Fruit fly (Drosophila melanogaster) whole organism, prepupa: ENCODE results near the gene CG12728.

ENCODE experiments used
- Blimp-1 ChIP-seq: fragments of 200-800 bp; sonication (Bioruptor generic); optimal IDR thresholded peaks from 3 replicates; lab custom pipeline; 2017; ENCODE audit warnings: missing biosample characterization, missing genetic modification characterization, mild to moderate bottlenecking, moderate library complexity, missing genetic modification reagents
- CG10631 ChIP-seq: fragments of 200-800 bp; sonication (Bioruptor generic); optimal IDR thresholded peaks from 2 replicates; lab custom pipeline; 2016; ENCODE audit warnings: missing biosample characterization, missing genetic modification characterization
- CG10669 ChIP-seq: fragments of 200-800 bp; sonication (Bioruptor generic); optimal IDR thresholded peaks from 3 replicates; lab custom pipeline; 2018; ENCODE audit warnings: missing biosample characterization, mild to moderate bottlenecking, missing genetic modification characterization, moderate library complexity
- CG11762 ChIP-seq: fragments of 200-800 bp; sonication (Bioruptor generic); optimal IDR thresholded peaks from 3 replicates; lab custom pipeline; 2016; ENCODE audit warnings: missing biosample characterization, missing genetic modification characterization; ENCODE audit not compliant: insufficient read depth
- CG15336 ChIP-seq: fragments of 200-800 bp; sonication (Bioruptor generic); IDR thresholded peaks from 2 replicates; pipeline ENCODE4 v1.3.6; 2022; ENCODE audit warnings: missing biosample characterization, missing genetic modification characterization
- CG1621 ChIP-seq: fragments of 200-800 bp; sonication (Bioruptor generic); optimal IDR thresholded peaks from 3 replicates; lab custom pipeline; 2018; ENCODE audit warnings: missing biosample characterization, mild to moderate bottlenecking, missing genetic modification characterization
- CG3032 ChIP-seq: fragments of 200-800 bp; optimal IDR thresholded peaks from 2 replicates; lab custom pipeline; 2019; ENCODE audit warnings: missing biosample characterization, mild to moderate bottlenecking, missing genetic modification characterization, moderate library complexity
- CG32006 ChIP-seq: fragments of 200-800 bp; sonication (Bioruptor generic); optimal IDR thresholded peaks from 3 replicates; lab custom pipeline; 2017; ENCODE audit warnings: missing biosample characterization, mild to moderate bottlenecking, missing genetic modification characterization
- CG34406 ChIP-seq: fragments of 200-800 bp; sonication (Bioruptor generic); optimal IDR thresholded peaks from 3 replicates; lab custom pipeline; 2016; ENCODE audit warnings: missing biosample characterization, missing genetic modification characterization
- CG6163 ChIP-seq: fragments of 200-800 bp; sonication (Bioruptor generic); IDR thresholded peaks from 3 replicates; pipeline ENCODE4 v1.3.6; 2022; ENCODE audit warnings: missing biosample characterization, missing genetic modification characterization
- CG6276 ChIP-seq: fragments of 200-800 bp; sonication (Bioruptor generic); optimal IDR thresholded peaks from 2 replicates; lab custom pipeline; 2017; ENCODE audit warnings: missing biosample characterization, mild to moderate bottlenecking, missing genetic modification characterization
- CG6792 ChIP-seq: fragments of 200-800 bp; sonication (Bioruptor generic); optimal IDR thresholded peaks from 3 replicates; lab custom pipeline; 2016; ENCODE audit warnings: missing biosample characterization, missing genetic modification characterization
- CG6808 ChIP-seq: fragments of 200-800 bp; sonication (Bioruptor generic); optimal IDR thresholded peaks from 3 replicates; lab custom pipeline; 2017; ENCODE audit warnings: missing biosample characterization, missing genetic modification characterization, mild to moderate bottlenecking, moderate library complexity, missing genetic modification reagents
- CG6854 ChIP-seq: fragments of 200-800 bp; sonication (Bioruptor generic); optimal IDR thresholded peaks from 2 replicates; lab custom pipeline; 2017; ENCODE audit warnings: missing biosample characterization, mild to moderate bottlenecking, missing genetic modification characterization
- CG7368 ChIP-seq: fragments of 200-800 bp; sonication (Bioruptor generic); optimal IDR thresholded peaks from 3 replicates; lab custom pipeline; 2016; ENCODE audit warnings: missing biosample characterization, missing genetic modification characterization
- CG8119 ChIP-seq: fragments of 200-800 bp; sonication (Bioruptor generic); IDR thresholded peaks from 3 replicates; pipeline ENCODE4 v1.3.6; 2022; ENCODE audit warnings: missing biosample characterization, missing genetic modification characterization
- CG9139 ChIP-seq: fragments of 200-800 bp; sonication (Bioruptor generic); optimal IDR thresholded peaks from 3 replicates; lab custom pipeline; 2017; ENCODE audit warnings: missing biosample characterization, mild to moderate bottlenecking, missing genetic modification characterization
- Eip75B ChIP-seq: fragments of 200-800 bp; sonication (Bioruptor generic); optimal IDR thresholded peaks from 3 replicates; lab custom pipeline; 2016; ENCODE audit warnings: missing biosample characterization, missing genetic modification characterization
- Eip78C ChIP-seq: fragments of 200-800 bp; sonication (Bioruptor generic); peaks from one replicate; lab custom pipeline; 2016; ENCODE audit warnings: missing biosample characterization, missing genetic modification characterization
- Ets21C ChIP-seq: fragments of 200-800 bp; sonication (Bioruptor generic); optimal IDR thresholded peaks from 3 replicates; lab custom pipeline; 2016; ENCODE audit warnings: missing biosample characterization, missing genetic modification characterization
- Ets96B ChIP-seq: fragments of 200-800 bp; optimal IDR thresholded peaks from 2 replicates; lab custom pipeline; 2019; ENCODE audit warnings: missing biosample characterization, mild to moderate bottlenecking, missing genetic modification characterization, moderate library complexity
- Gug ChIP-seq: fragments of 200-800 bp; sonication (Bioruptor generic); IDR thresholded peaks from 2 replicates; pipeline ENCODE4 v1.3.6; 2022; ENCODE audit warnings: missing biosample characterization, missing genetic modification characterization
- Hr39 ChIP-seq: fragments of 200-800 bp; sonication (Bioruptor generic); optimal IDR thresholded peaks from 2 replicates; lab custom pipeline; 2016; ENCODE audit warnings: missing biosample characterization, missing genetic modification characterization
- Lpt ChIP-seq: fragments of 200-800 bp; sonication (Bioruptor generic); optimal IDR thresholded peaks from 3 replicates; lab custom pipeline; 2016; ENCODE audit warnings: missing biosample characterization, missing genetic modification characterization
- OdsH ChIP-seq: fragments of 200-800 bp; sonication (Bioruptor generic); optimal IDR thresholded peaks from 3 replicates; lab custom pipeline; 2016; ENCODE audit warnings: missing biosample characterization, missing genetic modification characterization
- Sox102F ChIP-seq: fragments of 200-800 bp; sonication (Bioruptor generic); optimal IDR thresholded peaks from 2 replicates; lab custom pipeline; 2016; ENCODE audit warnings: missing biosample characterization, mild to moderate bottlenecking, missing genetic modification characterization
- Sox14 ChIP-seq: fragments of 200-800 bp; sonication (Bioruptor generic); optimal IDR thresholded peaks from 3 replicates; lab custom pipeline; 2016; ENCODE audit warnings: missing biosample characterization, missing genetic modification characterization
- achi ChIP-seq: fragments of 200-800 bp; sonication (Bioruptor generic); optimal IDR thresholded peaks from 3 replicates; lab custom pipeline; 2016; ENCODE audit warnings: missing biosample characterization, missing genetic modification characterization
- acj6 ChIP-seq: fragments of 200-800 bp; sonication (Bioruptor generic); optimal IDR thresholded peaks from 3 replicates; lab custom pipeline; 2016; ENCODE audit warnings: missing biosample characterization, missing genetic modification characterization
- dac ChIP-seq: fragments of 200-800 bp; sonication (Bioruptor generic); optimal IDR thresholded peaks from 2 replicates; lab custom pipeline; 2017; ENCODE audit warnings: missing biosample characterization, mild to moderate bottlenecking, missing genetic modification characterization
- dsx ChIP-seq: fragments of 200-800 bp; optimal IDR thresholded peaks from 3 replicates; lab custom pipeline; 2019; ENCODE audit warnings: missing biosample characterization, mild to moderate bottlenecking, missing genetic modification characterization, moderate library complexity; ENCODE audit not compliant: poor library complexity, severe bottlenecking
- eg ChIP-seq: fragments of 200-800 bp; sonication (Bioruptor generic); IDR thresholded peaks from 3 replicates; pipeline ENCODE4 v1.3.6; 2022; ENCODE audit warnings: missing biosample characterization, missing genetic modification characterization
- esn ChIP-seq: fragments of 200-800 bp; sonication (Bioruptor generic); optimal IDR thresholded peaks from 2 replicates; lab custom pipeline; 2016; ENCODE audit warnings: missing biosample characterization, mild to moderate bottlenecking, missing genetic modification characterization, moderate library complexity
- fd59A ChIP-seq: fragments of 200-800 bp; sonication (Bioruptor generic); optimal IDR thresholded peaks from 2 replicates; lab custom pipeline; 2017; ENCODE audit warnings: missing biosample characterization, mild to moderate bottlenecking, missing genetic modification characterization, missing genetic modification reagents
- fd85E ChIP-seq: fragments of 200-800 bp; sonication (Bioruptor generic); optimal IDR thresholded peaks from 3 replicates; lab custom pipeline; 2016; ENCODE audit warnings: missing biosample characterization, missing genetic modification characterization
- fkh ChIP-seq: fragments of 200-800 bp; sonication (Bioruptor generic); optimal IDR thresholded peaks from 3 replicates; lab custom pipeline; 2017; ENCODE audit warnings: missing biosample characterization, mild to moderate bottlenecking, missing genetic modification characterization, moderate library complexity
- net ChIP-seq: fragments of 200-800 bp; sonication (Bioruptor generic); optimal IDR thresholded peaks from 3 replicates; lab custom pipeline; 2016; ENCODE audit warnings: missing biosample characterization, missing genetic modification characterization
- pdm3 ChIP-seq: fragments of 200-800 bp; sonication (Bioruptor generic); optimal IDR thresholded peaks from 3 replicates; lab custom pipeline; 2016; ENCODE audit warnings: missing biosample characterization, missing genetic modification characterization
- salr ChIP-seq, 2 experiments: fragments of 200-800 bp; sonication (Bioruptor generic); optimal IDR thresholded peaks; 3 replicates each; lab custom pipeline; 2016 to 2018; ENCODE audit warnings: missing biosample characterization in 2 of 2, missing genetic modification characterization in 2 of 2, mild to moderate bottlenecking in 1 of 2
- ss ChIP-seq, 2 experiments: fragments of 200-800 bp; sonication (Bioruptor generic); optimal IDR thresholded peaks; 2 replicates in 1 of 2; 3 replicates in 1 of 2; lab custom pipeline; 2017 to 2018; ENCODE audit warnings: mild to moderate bottlenecking in 2 of 2, missing biosample characterization in 2 of 2, missing genetic modification characterization in 2 of 2, moderate library complexity in 1 of 2

The CG12728 gene

dm6 chrX:5896809-5897700 is 45.4 kb upstream of the CG12728 start (continued):
- TF ChIP-seq acj6 (GFP tag; lab: Kevin White, UChicago) (peak; percentile 68), Ets96B (tag; lab: Kevin White, UChicago) (peak; percentile 39), Gug (GFP tag; lab: Robert Waterston, UW) (peak; percentile 31; the same call in 1 of the 2 replicates), CG10631 (GFP tag; lab: Kevin White, UChicago) (peak; percentile 48), CG11762 (GFP tag; lab: Kevin White, UChicago) (peak; percentile 45), fd85E (no peak), CG32006 (peak; percentile 76), net (peak; percentile 62), CG6792 (GFP tag; lab: Kevin White, UChicago) (peak; percentile 60), Sox102F (GFP tag; lab: Kevin White, UChicago) (peak; percentile 65), achi (GFP tag; lab: Kevin White, UChicago) (peak; percentile 63), pdm3 (peak; percentile 71), OdsH (GFP tag; lab: Kevin White, UChicago) (peak; percentile 68), esn (GFP tag; lab: Kevin White, UChicago) (peak; percentile 70), fkh (GFP tag; lab: Kevin White, UChicago) (no peak), CG6276 (GFP tag; lab: Kevin White, UChicago) (peak; percentile 53), dac (GFP tag; lab: Kevin White, UChicago) (peak; percentile 41), Eip75B (GFP tag; lab: Kevin White, UChicago) (peak; percentile 9), Sox14 (peak; percentile 63), Ets21C (GFP tag; lab: Kevin White, UChicago) (peak; percentile 46), CG7368 (GFP tag; lab: Kevin White, UChicago) (peak; percentile 26), Lpt (GFP tag; lab: Kevin White, UChicago) (peak; percentile 36), fd59A (GFP tag; lab: Kevin White, UChicago) (peak; percentile 12), CG3032 (tag; lab: Kevin White, UChicago) (peak; percentile 39), CG10669 (GFP tag; lab: Kevin White, UChicago) (peak; percentile 59), Hr39 (GFP tag; lab: Kevin White, UChicago) (peak; percentile 72), salr (GFP tag; optimal IDR thresholded peaks at IDR 0.05; lab: Kevin White, UChicago) (peak in 1 of 2 experiments; percentile 59)

DNA sequence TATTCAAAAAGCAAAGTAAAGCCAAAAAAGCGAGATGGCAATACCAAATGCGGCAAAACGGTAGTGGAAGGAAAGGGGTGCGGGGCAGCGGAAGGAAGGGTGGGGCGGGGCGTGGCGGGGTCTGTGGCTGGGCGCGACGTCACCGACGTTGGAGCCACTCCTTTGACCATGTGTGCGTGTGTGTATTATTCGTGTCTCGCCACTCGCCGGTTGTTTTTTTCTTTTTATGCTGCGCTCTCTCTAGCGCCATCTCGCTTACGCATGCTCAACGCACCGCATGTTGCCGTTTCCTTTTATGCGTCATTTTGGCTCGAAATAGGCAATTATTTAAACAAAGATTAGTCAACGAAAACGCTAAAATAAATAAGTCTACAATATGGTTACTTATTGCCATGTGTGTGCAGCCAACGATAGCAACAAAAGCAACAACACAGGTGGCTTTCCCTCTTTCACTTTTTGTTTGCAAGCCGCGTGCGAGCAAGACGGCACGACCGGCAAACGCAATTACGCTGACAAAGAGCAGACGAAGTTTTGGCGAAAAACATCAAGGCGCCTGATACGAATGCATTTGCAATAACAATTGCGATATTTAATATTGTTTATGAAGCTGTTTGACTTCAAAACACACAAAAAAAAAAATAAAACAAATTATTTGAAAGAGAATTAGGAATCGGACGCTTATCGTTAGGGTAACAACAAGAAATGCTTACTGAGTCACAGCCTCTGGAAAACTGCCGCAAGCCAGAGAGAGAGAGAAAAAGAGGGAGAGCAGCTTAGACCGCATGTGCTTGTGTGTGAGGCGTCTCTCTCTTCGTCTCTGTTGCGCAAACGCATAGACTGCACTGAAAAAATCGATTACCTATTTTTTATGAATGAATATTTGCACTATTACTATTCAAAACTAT is 42.9 kb upstream of the CG12728 start:
- TF ChIP-seq eg (GFP tag; lab: Robert Waterston, UW), result peak; percentile 61; the same call in 2 of the 3 replicates
- TF ChIP-seq CG9139, result no peak
- TF ChIP-seq fd59A (GFP tag; lab: Kevin White, UChicago), result peak; percentile 4
- TF ChIP-seq CG6808, result peak; percentile 51
- TF ChIP-seq ss (GFP tag; optimal IDR thresholded peaks at IDR 0.05; lab: Kevin White, UChicago), result peak; percentile 55 to 75
- TF ChIP-seq Eip78C (GFP tag; lab: Kevin White, UChicago), result no peak
- peak; percentile 12 for TF ChIP-seq net
- TF ChIP-seq CG34406, result no peak
- no peak for TF ChIP-seq Sox102F (GFP tag; lab: Kevin White, UChicago)
- peak; percentile 57 for TF ChIP-seq CG6854 (GFP tag; lab: Kevin White, UChicago)
- TF ChIP-seq CG15336 (GFP tag; lab: Robert Waterston, UW), result 0 out of 2 replicates have a peak, but pooled peaks have one; percentile 15
- TF ChIP-seq dsx (GFP tag; lab: Kevin White, UChicago), result peak; percentile 30
- peak; percentile 18 for TF ChIP-seq CG32006
- peak; percentile 13 for TF ChIP-seq CG10669 (GFP tag; lab: Kevin White, UChicago)
- peak; percentile 23; the same call in 1 of the 3 replicates for TF ChIP-seq CG8119 (GFP tag; lab: Robert Waterston, UW)
- TF ChIP-seq fd85E, result no peak
- no peak for TF ChIP-seq Lpt (GFP tag; lab: Kevin White, UChicago)
- TF ChIP-seq Blimp-1 (GFP tag; lab: Kevin White, UChicago), result peak; percentile 40
- TF ChIP-seq fkh (GFP tag; lab: Kevin White, UChicago), result peak; percentile 94
- TF ChIP-seq CG6276 (GFP tag; lab: Kevin White, UChicago), result peak; percentile 6
- TF ChIP-seq CG1621 (tag; lab: Kevin White, UChicago), result peak; percentile 23
- peak; percentile 46; the same call in 2 of the 3 replicates for TF ChIP-seq CG6163
